Worm (Caenorhabditis elegans) whole organism, L1 larva: Measurements from ENCODE around the gene luc-7L.
A peak's percentile ranks its signal among the peaks of the same experiment; 100 is the strongest.

Experiments used
- C16A3.4 ChIP-seq: fragments of 150-350 bp; optimal IDR thresholded peaks from 2 replicates; lab custom pipeline; 2014; ENCODE audit warnings: missing biosample characterization, missing genetic modification characterization
- C34B4.2 ChIP-seq: sonication (generic microtip); optimal IDR thresholded peaks from 2 replicates; lab custom pipeline; 2017; ENCODE audit warnings: mild to moderate bottlenecking, missing genetic modification characterization, missing compliant biosample characterization
- F16B12.6 ChIP-seq: fragments of 150-350 bp; optimal IDR thresholded peaks from 2 replicates; lab custom pipeline; 2014; ENCODE audit warnings: missing biosample characterization, missing genetic modification characterization
- Y116A8C.19 ChIP-seq: sonication (generic microtip); optimal IDR thresholded peaks from 2 replicates; lab custom pipeline; 2016; ENCODE audit warnings: missing compliant biosample characterization, missing genetic modification characterization, borderline replicate concordance
- aha-1 ChIP-seq: fragments of 150-350 bp; optimal IDR thresholded peaks from 2 replicates; lab custom pipeline; 2014; ENCODE audit warnings: missing biosample characterization, missing genetic modification characterization
- alr-1 ChIP-seq: fragments of 200-800 bp; sonication (Bioruptor generic); optimal IDR thresholded peaks from 2 replicates; lab custom pipeline; 2018; ENCODE audit warnings: borderline replicate concordance, mild to moderate bottlenecking, missing genetic modification characterization, missing compliant biosample characterization
- aly-2 ChIP-seq: fragments of 150-350 bp; optimal IDR thresholded peaks from 2 replicates; lab custom pipeline; 2014; ENCODE audit warnings: missing biosample characterization, missing genetic modification characterization
- ama-1 ChIP-seq: fragments of 150-350 bp; optimal IDR thresholded peaks from 2 replicates; lab custom pipeline; 2014
- blmp-1 ChIP-seq: fragments of 150-350 bp; optimal IDR thresholded peaks from 2 replicates; lab custom pipeline; 2014; ENCODE audit warnings: missing biosample characterization, missing genetic modification characterization
- ceh-8 ChIP-seq: fragments of 200-800 bp; sonication (Bioruptor generic); optimal IDR thresholded peaks from 2 replicates; lab custom pipeline; 2018; ENCODE audit warnings: mild to moderate bottlenecking, missing genetic modification characterization, moderate library complexity, missing compliant biosample characterization
- ceh-88 ChIP-seq: fragments of 200-800 bp; sonication (Bioruptor generic); IDR thresholded peaks from 2 replicates; pipeline ENCODE4 v1.3.6; 2022; ENCODE audit warnings: missing genetic modification characterization, missing compliant biosample characterization
- dsc-1 ChIP-seq: sonication (generic microtip); optimal IDR thresholded peaks from 2 replicates; lab custom pipeline; 2016; ENCODE audit warnings: mild to moderate bottlenecking, missing genetic modification characterization, missing compliant biosample characterization
- efl-1 ChIP-seq, 4 experiments: fragments of 150-350 bp; optimal IDR thresholded peaks in 3 of 4; peaks in 1 of 4; 1 replicate in 1 of 4; 2 replicates in 3 of 4; lab custom pipeline; 2014; ENCODE audit warnings: missing biosample characterization in 2 of 4, missing genetic modification characterization in 2 of 4, missing genetic modification reagents in 2 of 4
- efl-3 ChIP-seq: fragments of 200-800 bp; sonication (Bioruptor generic); optimal IDR thresholded peaks from 2 replicates; lab custom pipeline; 2018; ENCODE audit warnings: mild to moderate bottlenecking, missing genetic modification characterization, missing compliant biosample characterization
- elt-2 ChIP-seq: sonication (generic microtip); optimal IDR thresholded peaks from 2 replicates; lab custom pipeline; 2016; ENCODE audit warnings: missing genetic modification characterization, mild to moderate bottlenecking, inconsistent platforms, missing compliant biosample characterization, missing genetic modification reagents
- elt-3 ChIP-seq, 6 experiments: fragments of 150-350 bp in 1 of 6; sonication (generic microtip); optimal IDR thresholded peaks; 2 replicates each; lab custom pipeline; 2017 to 2018; ENCODE audit warnings: missing biosample characterization in 6 of 6, missing genetic modification characterization in 6 of 6, inconsistent platforms in 1 of 6
- fkh-4 ChIP-seq: sonication (generic microtip); optimal IDR thresholded peaks from 2 replicates; lab custom pipeline; 2016; ENCODE audit warnings: missing compliant biosample characterization, missing genetic modification characterization, borderline replicate concordance
- fkh-8 ChIP-seq: sonication (generic microtip); optimal IDR thresholded peaks from 2 replicates; lab custom pipeline; 2016; ENCODE audit warnings: mild to moderate bottlenecking, missing genetic modification characterization, missing compliant biosample characterization
- fos-1 ChIP-seq: fragments of 150-350 bp; optimal IDR thresholded peaks from 2 replicates; lab custom pipeline; 2014; ENCODE audit warnings: missing biosample characterization, missing genetic modification characterization
- irx-1 ChIP-seq: sonication (generic microtip); optimal IDR thresholded peaks from 2 replicates; lab custom pipeline; 2016; ENCODE audit warnings: missing genetic modification characterization, missing compliant biosample characterization
- isw-1 ChIP-seq: fragments of 200-800 bp; sonication (Bioruptor generic); IDR thresholded peaks from 2 replicates; pipeline ENCODE4 v1.3.6; 2022; ENCODE audit warnings: missing genetic modification characterization, missing compliant biosample characterization
- jun-1 ChIP-seq: fragments of 150-350 bp; optimal IDR thresholded peaks from 2 replicates; lab custom pipeline; 2014; ENCODE audit warnings: missing biosample characterization, missing genetic modification reagents, missing genetic modification characterization
- lin-14 ChIP-seq: fragments of 200-800 bp; sonication (Bioruptor generic); optimal IDR thresholded peaks from 2 replicates; lab custom pipeline; 2018; ENCODE audit warnings: mild to moderate bottlenecking, missing genetic modification characterization, moderate library complexity, missing compliant biosample characterization
- lin-15B ChIP-seq: fragments of 150-350 bp; sonication (generic microtip); optimal IDR thresholded peaks from 3 replicates; lab custom pipeline; 2014; ENCODE audit warnings: missing biosample characterization, missing genetic modification characterization
- lin-35 ChIP-seq, 2 experiments: fragments of 150-350 bp; optimal IDR thresholded peaks; 2 replicates each; lab custom pipeline; 2014; ENCODE audit warnings: missing biosample characterization in 2 of 2, missing genetic modification characterization in 2 of 2, missing genetic modification reagents in 2 of 2
- lin-39 ChIP-seq: fragments of 150-350 bp; optimal IDR thresholded peaks from 2 replicates; lab custom pipeline; 2014; ENCODE audit warnings: missing biosample characterization, missing genetic modification reagents, missing genetic modification characterization
- lir-3 ChIP-seq: sonication (generic microtip); optimal IDR thresholded peaks from 2 replicates; lab custom pipeline; 2016; ENCODE audit warnings: mild to moderate bottlenecking, missing genetic modification characterization, moderate library complexity, missing compliant biosample characterization; ENCODE audit not compliant: poor library complexity
- lsy-2 ChIP-seq, 2 experiments: fragments of 150-350 bp; optimal IDR thresholded peaks; 2 replicates each; lab custom pipeline; 2014; ENCODE audit warnings: missing biosample characterization in 2 of 2, missing genetic modification characterization in 2 of 2
- mab-9 ChIP-seq: fragments of 200-800 bp; sonication (Bioruptor generic); IDR thresholded peaks from 2 replicates; pipeline ENCODE4 v1.3.6; 2022; ENCODE audit warnings: missing genetic modification reagents, missing genetic modification characterization, missing compliant biosample characterization
- mdl-1 ChIP-seq, 2 experiments: fragments of 150-350 bp; optimal IDR thresholded peaks; 2 replicates each; lab custom pipeline; 2014 to 2017; ENCODE audit warnings: missing biosample characterization in 2 of 2, missing genetic modification characterization in 2 of 2, inconsistent platforms in 1 of 2
- mef-2 ChIP-seq: fragments of 150-350 bp; optimal IDR thresholded peaks from 2 replicates; lab custom pipeline; 2014; ENCODE audit warnings: missing biosample characterization, missing genetic modification characterization
- mep-1 ChIP-seq: fragments of 150-350 bp; optimal IDR thresholded peaks from 2 replicates; lab custom pipeline; 2014; ENCODE audit warnings: missing biosample characterization, missing genetic modification characterization
- nhr-11 ChIP-seq: fragments of 150-350 bp; optimal IDR thresholded peaks from 2 replicates; lab custom pipeline; 2014; ENCODE audit warnings: missing biosample characterization, missing genetic modification characterization
- nhr-12 ChIP-seq: sonication (generic microtip); optimal IDR thresholded peaks from 2 replicates; lab custom pipeline; 2017; ENCODE audit warnings: missing biosample characterization, missing genetic modification characterization
- nhr-19 ChIP-seq: fragments of 200-800 bp; sonication (Bioruptor generic); conservative IDR thresholded peaks from 2 replicates; pipeline ENCODE4 v1.3.6; 2022; ENCODE audit warnings: missing genetic modification characterization, missing compliant biosample characterization
- nhr-237 ChIP-seq: fragments of 150-350 bp; optimal IDR thresholded peaks from 2 replicates; lab custom pipeline; 2014; ENCODE audit warnings: missing biosample characterization, missing genetic modification characterization
- nhr-28 ChIP-seq: fragments of 150-350 bp; optimal IDR thresholded peaks from 2 replicates; lab custom pipeline; 2014; ENCODE audit warnings: missing biosample characterization, missing genetic modification characterization
- nhr-71 ChIP-seq: sonication (generic microtip); optimal IDR thresholded peaks from 2 replicates; lab custom pipeline; 2016; ENCODE audit warnings: mild to moderate bottlenecking, missing genetic modification characterization, moderate library complexity, missing compliant biosample characterization
- nhr-76 ChIP-seq: sonication (generic microtip); optimal IDR thresholded peaks from 2 replicates; lab custom pipeline; 2017; ENCODE audit warnings: missing biosample characterization, missing genetic modification characterization
- nhr-77 ChIP-seq: fragments of 150-350 bp; optimal IDR thresholded peaks from 2 replicates; lab custom pipeline; 2014; ENCODE audit warnings: missing biosample characterization, missing genetic modification characterization
- nhr-84 ChIP-seq: sonication (generic microtip); optimal IDR thresholded peaks from 2 replicates; lab custom pipeline; 2017; ENCODE audit warnings: missing biosample characterization, missing genetic modification characterization
- nhr-85 ChIP-seq: sonication (generic microtip); peaks from one replicate; lab custom pipeline; 2016; ENCODE audit warnings: missing genetic modification characterization, inconsistent platforms, missing compliant biosample characterization
- nhr-90 ChIP-seq: sonication (generic microtip); optimal IDR thresholded peaks from 2 replicates; lab custom pipeline; 2016; ENCODE audit warnings: mild to moderate bottlenecking, missing genetic modification characterization, missing compliant biosample characterization; ENCODE audit not compliant: poor library complexity
- sox-4 ChIP-seq: sonication (generic microtip); optimal IDR thresholded peaks from 2 replicates; lab custom pipeline; 2016; ENCODE audit warnings: missing genetic modification characterization, missing compliant biosample characterization
- sptf-1 ChIP-seq: fragments of 150-350 bp; optimal IDR thresholded peaks from 2 replicates; lab custom pipeline; 2014; ENCODE audit warnings: missing biosample characterization, missing genetic modification characterization
- sup-37 ChIP-seq: fragments of 200-800 bp; sonication (Bioruptor generic); optimal IDR thresholded peaks from 2 replicates; lab custom pipeline; 2018; ENCODE audit warnings: mild to moderate bottlenecking, missing genetic modification characterization, missing compliant biosample characterization
- tbx-2 ChIP-seq: sonication (generic microtip); optimal IDR thresholded peaks from 2 replicates; lab custom pipeline; 2016; ENCODE audit warnings: missing genetic modification characterization, missing compliant biosample characterization
- unc-130 ChIP-seq: fragments of 150-350 bp; optimal IDR thresholded peaks from 2 replicates; lab custom pipeline; 2017; ENCODE audit warnings: missing biosample characterization, missing genetic modification characterization, inconsistent platforms
- unc-86 ChIP-seq: sonication (generic microtip); optimal IDR thresholded peaks from 2 replicates; lab custom pipeline; 2016; ENCODE audit warnings: missing genetic modification characterization, missing compliant biosample characterization
- xbp-1 ChIP-seq: sonication (generic microtip); optimal IDR thresholded peaks from 2 replicates; lab custom pipeline; 2016; ENCODE audit warnings: missing genetic modification characterization, missing compliant biosample characterization
- zip-4 ChIP-seq: fragments of 200-800 bp; sonication (Bioruptor generic); optimal IDR thresholded peaks from 2 replicates; lab custom pipeline; 2018; ENCODE audit warnings: mild to moderate bottlenecking, missing genetic modification characterization, moderate library complexity, missing compliant biosample characterization
- ztf-11 ChIP-seq, 2 experiments: sonication (generic microtip); optimal IDR thresholded peaks; 2 replicates each; lab custom pipeline; 2016 to 2017; ENCODE audit warnings: missing genetic modification characterization in 2 of 2, missing biosample characterization in 1 of 2, missing compliant biosample characterization in 1 of 2
- ztf-4 ChIP-seq: fragments of 150-350 bp; optimal IDR thresholded peaks from 2 replicates; lab custom pipeline; 2014; ENCODE audit warnings: missing biosample characterization, missing genetic modification characterization

Gene luc-7L

DNA sequence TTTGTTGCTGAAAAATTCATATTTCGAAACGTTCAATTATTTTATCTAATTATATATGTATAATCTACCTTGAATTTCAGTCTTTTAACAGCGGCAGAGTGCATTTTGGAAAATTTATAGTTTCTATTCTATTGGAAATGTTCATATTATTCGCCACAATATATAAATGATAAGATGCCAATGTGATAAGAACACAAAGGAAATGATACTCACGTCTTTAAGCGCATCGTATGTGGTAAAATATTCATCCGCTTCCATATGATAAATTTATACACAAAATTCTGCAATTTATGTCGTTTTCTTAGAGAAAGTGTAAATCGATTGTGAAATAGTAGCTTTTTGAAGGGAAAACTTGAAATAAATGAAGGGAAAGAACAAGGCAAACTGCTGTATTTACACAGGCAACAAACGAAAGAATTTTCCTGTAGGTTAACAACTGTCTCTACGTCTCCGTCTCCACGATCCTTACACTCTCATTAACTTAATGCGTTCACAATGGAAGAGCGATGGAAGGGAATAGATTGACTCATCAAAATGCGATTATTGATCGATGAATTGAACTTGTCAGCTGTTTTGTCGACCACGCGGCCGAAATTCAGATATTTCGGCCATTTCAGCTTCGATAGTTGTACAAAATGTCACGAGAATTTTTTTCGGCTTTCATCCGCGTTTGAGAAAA is 45.1 kb downstream of the luc-7L start, which contains the start of gene alfa-1 (continued):
- TF ChIP-seq nhr-71 (tag; lab: Kevin White, UChicago), result peak; percentile 25
- TF ChIP-seq C16A3.4 (tag; lab: Kevin White, UChicago), result no peak
- peak; percentile 27 to 39 for TF ChIP-seq lin-35 (GFP tag; optimal IDR thresholded peaks at IDR 0.05; lab: Kevin White, UChicago)
- no peak for TF ChIP-seq nhr-12 (tag; lab: Kevin White, UChicago)
- TF ChIP-seq lin-39 (tag; lab: Kevin White, UChicago), result no peak
- TF ChIP-seq Y116A8C.19 (tag; lab: Kevin White, UChicago), result no peak
- no peak for TF ChIP-seq unc-86 (tag; lab: Kevin White, UChicago)
- TF ChIP-seq efl-1 (optimal IDR thresholded peaks at IDR 0.05; lab: Kevin White, UChicago), result peak in 1 of 2 experiments; percentile 5
- TF ChIP-seq efl-1 (GFP tag; optimal IDR thresholded peaks at IDR 0.05 in 1 of 2; lab: Kevin White, UChicago), result peak in 1 of 2 experiments; percentile 30
- no peak for TF ChIP-seq ama-1
- no peak for TF ChIP-seq zip-4
- peak; percentile 8 for TF ChIP-seq lir-3 (tag; lab: Kevin White, UChicago)
- TF ChIP-seq nhr-237 (tag; lab: Kevin White, UChicago), result no peak
- no peak for TF ChIP-seq C34B4.2 (tag; lab: Kevin White, UChicago)
- TF ChIP-seq tbx-2 (tag; lab: Kevin White, UChicago), result no peak
- no peak for TF ChIP-seq mef-2 (tag; lab: Kevin White, UChicago)
- peak in 1 of 2 experiments; percentile 36 for TF ChIP-seq lsy-2 (tag; optimal IDR thresholded peaks at IDR 0.05; lab: Kevin White, UChicago)
- TF ChIP-seq efl-3 (GFP tag; lab: Kevin White, UChicago), result no peak
- TF ChIP-seq alr-1, result no peak
- peak; percentile 0 for TF ChIP-seq jun-1
- peak; percentile 53 for TF ChIP-seq nhr-85
- no peak for TF ChIP-seq dsc-1 (tag; lab: Kevin White, UChicago)
- no peak for TF ChIP-seq nhr-11 (tag; lab: Kevin White, UChicago)
- TF ChIP-seq lin-15B (tag; lab: Kevin White, UChicago), result no peak
- TF ChIP-seq mab-9 (GFP tag; lab: Robert Waterston, UW), result no peak
- TF ChIP-seq unc-130 (tag; lab: Kevin White, UChicago), result no peak
- no peak for TF ChIP-seq nhr-90
- no peak for TF ChIP-seq ztf-4
- no peak for TF ChIP-seq nhr-77 (tag; lab: Kevin White, UChicago)
- no peak for TF ChIP-seq aha-1 (tag; lab: Kevin White, UChicago)
- peak in 1 of 2 experiments; percentile 16 for TF ChIP-seq mdl-1 (tag; optimal IDR thresholded peaks at IDR 0.05; lab: Kevin White, UChicago)
- peak; percentile 25 for TF ChIP-seq fos-1
- TF ChIP-seq fkh-8 (tag; lab: Kevin White, UChicago), result no peak
- TF ChIP-seq elt-3 (tag; optimal IDR thresholded peaks at IDR 0.05; lab: Kevin White, UChicago), result no peak
- TF ChIP-seq mep-1, result peak; percentile 54
- TF ChIP-seq lin-14 (GFP tag; lab: Kevin White, UChicago), result peak; percentile 74
- no peak for TF ChIP-seq nhr-19
- no peak for TF ChIP-seq ztf-11 (tag; optimal IDR thresholded peaks at IDR 0.05; lab: Kevin White, UChicago)
- TF ChIP-seq sox-4, result no peak
- TF ChIP-seq nhr-76, result no peak
- TF ChIP-seq blmp-1 (tag; lab: Kevin White, UChicago), result peak; percentile 55
- TF ChIP-seq xbp-1 (tag; lab: Kevin White, UChicago), result no peak
- TF ChIP-seq nhr-28 (tag; lab: Kevin White, UChicago), result no peak
- TF ChIP-seq sptf-1 (tag; lab: Kevin White, UChicago), result no peak
- TF ChIP-seq elt-2 (tag; lab: Kevin White, UChicago), result peak; percentile 46
- TF ChIP-seq isw-1, result no peak
- no peak for TF ChIP-seq aly-2 (tag; lab: Kevin White, UChicago)
- no peak for TF ChIP-seq ceh-8 (GFP tag; lab: Kevin White, UChicago)
- no peak for TF ChIP-seq nhr-84 (tag; lab: Kevin White, UChicago)
- no peak for TF ChIP-seq irx-1 (tag; lab: Kevin White, UChicago)
- no peak for TF ChIP-seq ceh-88 (GFP tag; lab: Robert Waterston, UW)
- no peak for TF ChIP-seq fkh-4 (tag; lab: Kevin White, UChicago)
- peak; percentile 7 for TF ChIP-seq F16B12.6 (tag; lab: Kevin White, UChicago)
- no peak for TF ChIP-seq sup-37 (GFP tag; lab: Kevin White, UChicago)
- TF ChIP-seq, all 84 proteins: peak for 18
